Worm (Caenorhabditis elegans) whole organism, L1 larva: ENCODE measurements around the gene mms-19.

Source experiments
- blmp-1 ChIP-seq: fragments of 150-350 bp; optimal IDR thresholded peaks from 2 replicates; lab custom pipeline; 2014; ENCODE audit warnings: missing biosample characterization, missing genetic modification characterization
- elt-3 ChIP-seq, 6 experiments: fragments of 150-350 bp in 1 of 6; sonication (generic microtip); optimal IDR thresholded peaks; 2 replicates each; lab custom pipeline; 2017 to 2018; ENCODE audit warnings: missing biosample characterization in 6 of 6, missing genetic modification characterization in 6 of 6, inconsistent platforms in 1 of 6
- lin-15B ChIP-seq: fragments of 150-350 bp; sonication (generic microtip); optimal IDR thresholded peaks from 3 replicates; lab custom pipeline; 2014; ENCODE audit warnings: missing biosample characterization, missing genetic modification characterization
- lin-39 ChIP-seq: fragments of 150-350 bp; optimal IDR thresholded peaks from 2 replicates; lab custom pipeline; 2014; ENCODE audit warnings: missing biosample characterization, missing genetic modification reagents, missing genetic modification characterization
- mdl-1 ChIP-seq, 2 experiments: fragments of 150-350 bp; optimal IDR thresholded peaks; 2 replicates each; lab custom pipeline; 2014 to 2017; ENCODE audit warnings: missing biosample characterization in 2 of 2, missing genetic modification characterization in 2 of 2, inconsistent platforms in 1 of 2
- pqm-1 ChIP-seq: sonication (generic microtip); optimal IDR thresholded peaks from 3 replicates; lab custom pipeline; 2017; ENCODE audit warnings: missing biosample characterization, missing genetic modification characterization
- rnt-1 ChIP-seq: sonication (generic microtip); optimal IDR thresholded peaks from 2 replicates; lab custom pipeline; 2016; ENCODE audit warnings: mild to moderate bottlenecking, missing genetic modification characterization, moderate library complexity, missing compliant biosample characterization
- skn-1 ChIP-seq: fragments of 150-350 bp; optimal IDR thresholded peaks from 2 replicates; lab custom pipeline; 2014; ENCODE audit warnings: missing biosample characterization, missing genetic modification characterization
- snpc-4 ChIP-seq: fragments of 150-350 bp; optimal IDR thresholded peaks from 2 replicates; lab custom pipeline; 2014; ENCODE audit warnings: missing biosample characterization, missing genetic modification characterization
- tbx-2 ChIP-seq: sonication (generic microtip); optimal IDR thresholded peaks from 2 replicates; lab custom pipeline; 2016; ENCODE audit warnings: missing genetic modification characterization, missing compliant biosample characterization
- unc-130 ChIP-seq: fragments of 150-350 bp; optimal IDR thresholded peaks from 2 replicates; lab custom pipeline; 2017; ENCODE audit warnings: missing biosample characterization, missing genetic modification characterization, inconsistent platforms
- ztf-11 ChIP-seq, 2 experiments: sonication (generic microtip); optimal IDR thresholded peaks; 2 replicates each; lab custom pipeline; 2016 to 2017; ENCODE audit warnings: missing genetic modification characterization in 2 of 2, missing biosample characterization in 1 of 2, missing compliant biosample characterization in 1 of 2

ce11 chrV:5493447-5493846 is 20.7 kb upstream of the mms-19 start, which contains the start of gene T05C3.2:
- TF ChIP-seq blmp-1 (tag; lab: Kevin White, UChicago) (no peak), mdl-1 (tag; optimal IDR thresholded peaks at IDR 0.05; lab: Kevin White, UChicago) (no peak), elt-3 (tag; optimal IDR thresholded peaks at IDR 0.05; lab: Kevin White, UChicago) (no peak), unc-130 (tag; lab: Kevin White, UChicago) (no peak), lin-15B (tag; lab: Kevin White, UChicago) (no peak), tbx-2 (tag; lab: Kevin White, UChicago) (no peak), rnt-1 (tag; lab: Kevin White, UChicago) (no peak), lin-39 (no peak), snpc-4 (tag; lab: Kevin White, UChicago) (no peak), skn-1 (tag; lab: Kevin White, UChicago) (no peak), ztf-11 (tag; optimal IDR thresholded peaks at IDR 0.05; lab: Kevin White, UChicago) (no peak), pqm-1 (tag; lab: Kevin White, UChicago) (no peak)
